Worm (Caenorhabditis elegans): Measurements from ENCODE around the gene W05H9.2.

DNA sequence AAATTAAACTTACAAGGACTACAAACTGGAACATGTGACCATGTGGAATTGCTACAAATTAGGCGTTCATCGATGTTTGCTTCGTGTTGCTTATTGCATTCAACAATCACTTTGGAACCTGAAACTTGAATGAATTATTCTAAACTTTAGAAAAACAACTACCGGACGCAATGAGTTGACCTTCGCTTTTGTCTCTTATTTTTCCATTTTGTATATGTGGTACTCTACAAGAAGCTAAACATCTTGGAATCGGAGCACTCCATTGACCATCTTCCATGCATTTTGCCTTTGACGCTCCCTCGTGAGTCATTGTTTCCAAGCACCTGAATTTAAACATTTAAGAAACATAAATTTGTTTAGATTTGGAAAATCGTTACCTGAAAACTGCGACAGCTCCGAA lies 22.2 kb downstream of the W05H9.2 start:
- TF ChIP-seq him-1 (tag; optimal IDR thresholded peaks at IDR 0.05), result no peak
- no peak for TF ChIP-seq dao-5 (tag; optimal IDR thresholded peaks at IDR 0.05)

All from whole organism, L4/young adult.